Worm (Caenorhabditis elegans) whole organism, late embryonic: ENCODE measurements around the gene C14C11.1.

ENCODE experiments used
- C38D4.7 ChIP-seq: fragments of 200-800 bp; sonication (Bioruptor generic); optimal IDR thresholded peaks from 2 replicates; lab custom pipeline; 2018; ENCODE audit warnings: mild to moderate bottlenecking, missing genetic modification characterization, moderate library complexity, missing compliant biosample characterization
- F13H6.1 ChIP-seq: sonication (generic microtip); optimal IDR thresholded peaks from 2 replicates; lab custom pipeline; 2016; ENCODE audit warnings: missing genetic modification characterization, missing compliant biosample characterization
- K09A11.1 ChIP-seq: sonication (generic microtip); optimal IDR thresholded peaks from 2 replicates; lab custom pipeline; 2017; ENCODE audit warnings: antibody characterized with exemption, mild to moderate bottlenecking, missing genetic modification characterization, missing compliant biosample characterization; ENCODE audit not compliant: insufficient read depth
- T23F11.4 ChIP-seq: fragments of 200-800 bp; sonication (Bioruptor generic); optimal IDR thresholded peaks from 2 replicates; lab custom pipeline; 2018; ENCODE audit warnings: mild to moderate bottlenecking, missing genetic modification characterization, missing compliant biosample characterization
- Y22D7AL.16 ChIP-seq: sonication (generic microtip); optimal IDR thresholded peaks from 2 replicates; lab custom pipeline; 2016; ENCODE audit warnings: missing genetic modification characterization, missing compliant biosample characterization
- ceh-14 ChIP-seq: sonication (generic microtip); optimal IDR thresholded peaks from 2 replicates; lab custom pipeline; 2016; ENCODE audit warnings: missing genotype, missing genetic modification characterization, missing compliant biosample characterization
- ceh-19 ChIP-seq: fragments of 200-800 bp; sonication (Bioruptor generic); optimal IDR thresholded peaks from 2 replicates; lab custom pipeline; 2018; ENCODE audit warnings: mild to moderate bottlenecking, missing genetic modification characterization, missing compliant biosample characterization
- ceh-2 ChIP-seq: sonication (generic microtip); optimal IDR thresholded peaks from 2 replicates; lab custom pipeline; 2016; ENCODE audit warnings: missing genotype, missing genetic modification characterization, missing compliant biosample characterization
- ceh-24 ChIP-seq: sonication (generic microtip); optimal IDR thresholded peaks from 2 replicates; lab custom pipeline; 2016; ENCODE audit warnings: mild to moderate bottlenecking, missing genetic modification characterization, missing compliant biosample characterization
- ceh-31 ChIP-seq: sonication (generic microtip); optimal IDR thresholded peaks from 2 replicates; lab custom pipeline; 2016; ENCODE audit warnings: missing genetic modification characterization, missing compliant biosample characterization
- ceh-45 ChIP-seq: fragments of 200-800 bp; sonication (Bioruptor generic); IDR thresholded peaks from 2 replicates; pipeline ENCODE4 v1.3.6; 2022; ENCODE audit warnings: missing genetic modification reagents, missing genetic modification characterization, missing compliant biosample characterization
- ceh-48 ChIP-seq: sonication (generic microtip); optimal IDR thresholded peaks from 2 replicates; lab custom pipeline; 2016; ENCODE audit warnings: missing genetic modification characterization, inconsistent platforms, missing compliant biosample characterization
- ceh-6 ChIP-seq: fragments of 200-800 bp; sonication (Bioruptor generic); optimal IDR thresholded peaks from 2 replicates; lab custom pipeline; 2018; ENCODE audit warnings: mild to moderate bottlenecking, missing genetic modification characterization, missing compliant biosample characterization
- ceh-9 ChIP-seq: sonication (generic microtip); optimal IDR thresholded peaks from 2 replicates; lab custom pipeline; 2016; ENCODE audit warnings: mild to moderate bottlenecking, missing genetic modification characterization, inconsistent platforms, missing compliant biosample characterization
- dmd-4 ChIP-seq: sonication (generic microtip); optimal IDR thresholded peaks from 2 replicates; lab custom pipeline; 2016; ENCODE audit warnings: borderline replicate concordance, missing genetic modification characterization, missing compliant biosample characterization
- elt-2 ChIP-seq: sonication (generic microtip); optimal IDR thresholded peaks from 2 replicates; lab custom pipeline; 2016; ENCODE audit warnings: missing genetic modification reagents, missing genetic modification characterization, missing compliant biosample characterization
- elt-4 ChIP-seq: sonication (generic microtip); optimal IDR thresholded peaks from 2 replicates; lab custom pipeline; 2016; ENCODE audit warnings: missing genetic modification characterization, missing compliant biosample characterization
- ets-4 ChIP-seq: sonication (generic microtip); optimal IDR thresholded peaks from 2 replicates; lab custom pipeline; 2016; ENCODE audit warnings: missing genetic modification characterization, missing compliant biosample characterization
- eyg-1 ChIP-seq: sonication (generic microtip); optimal IDR thresholded peaks from 2 replicates; lab custom pipeline; 2016; ENCODE audit warnings: missing genotype, missing genetic modification characterization, missing compliant biosample characterization
- fax-1 ChIP-seq: sonication (generic microtip); optimal IDR thresholded peaks from 2 replicates; lab custom pipeline; 2016; ENCODE audit warnings: missing genotype, missing genetic modification characterization, missing compliant biosample characterization
- fkh-10 ChIP-seq: fragments of 150-350 bp; optimal IDR thresholded peaks from 2 replicates; lab custom pipeline; 2014; ENCODE audit warnings: missing biosample characterization, missing genetic modification reagents, missing genetic modification characterization
- fkh-6 ChIP-seq: sonication (generic microtip); optimal IDR thresholded peaks from 2 replicates; lab custom pipeline; 2016; ENCODE audit warnings: missing genetic modification characterization, missing compliant biosample characterization
- hlh-13 ChIP-seq: fragments of 200-800 bp; sonication (Bioruptor generic); optimal IDR thresholded peaks from 2 replicates; lab custom pipeline; 2018; ENCODE audit warnings: mild to moderate bottlenecking, missing genetic modification characterization, missing compliant biosample characterization
- hlh-30 ChIP-seq: sonication (generic microtip); optimal IDR thresholded peaks from 2 replicates; lab custom pipeline; 2017; ENCODE audit warnings: antibody characterized with exemption, missing genetic modification characterization, missing compliant biosample characterization; ENCODE audit not compliant: insufficient read depth
- lim-6 ChIP-seq: sonication (generic microtip); optimal IDR thresholded peaks from 2 replicates; lab custom pipeline; 2016; ENCODE audit warnings: missing genetic modification characterization, missing compliant biosample characterization
- lin-11 ChIP-seq: fragments of 200-800 bp; sonication (Bioruptor generic); optimal IDR thresholded peaks from 2 replicates; lab custom pipeline; 2018; ENCODE audit warnings: mild to moderate bottlenecking, missing genetic modification characterization, missing compliant biosample characterization
- mec-3 ChIP-seq: sonication (generic microtip); optimal IDR thresholded peaks from 2 replicates; lab custom pipeline; 2016; ENCODE audit warnings: borderline replicate concordance, missing genetic modification characterization, missing compliant biosample characterization
- nhr-11 ChIP-seq: fragments of 150-350 bp; optimal IDR thresholded peaks from 2 replicates; lab custom pipeline; 2014; ENCODE audit warnings: missing biosample characterization, missing genetic modification characterization
- nhr-232 ChIP-seq: sonication (generic microtip); optimal IDR thresholded peaks from 2 replicates; lab custom pipeline; 2016; ENCODE audit warnings: missing genetic modification characterization, missing compliant biosample characterization
- npax-4 ChIP-seq: sonication (generic microtip); optimal IDR thresholded peaks from 2 replicates; lab custom pipeline; 2016; ENCODE audit warnings: missing genetic modification characterization, missing compliant biosample characterization
- pag-3 ChIP-seq: sonication (generic microtip); optimal IDR thresholded peaks from 2 replicates; lab custom pipeline; 2016; ENCODE audit warnings: missing compliant biosample characterization, missing genetic modification characterization, borderline replicate concordance
- pat-9 ChIP-seq: fragments of 200-800 bp; sonication (Bioruptor generic); optimal IDR thresholded peaks from 2 replicates; lab custom pipeline; 2018; ENCODE audit warnings: mild to moderate bottlenecking, missing genetic modification characterization, moderate library complexity, missing compliant biosample characterization
- pax-1 ChIP-seq: fragments of 150-350 bp; optimal IDR thresholded peaks from 2 replicates; lab custom pipeline; 2014; ENCODE audit warnings: missing biosample characterization, missing genetic modification characterization
- pha-2 ChIP-seq: sonication (generic microtip); optimal IDR thresholded peaks from 2 replicates; lab custom pipeline; 2017; ENCODE audit warnings: mild to moderate bottlenecking, missing genetic modification characterization, missing compliant biosample characterization
- pha-4 ChIP-seq: fragments of 150-350 bp; optimal IDR thresholded peaks from 2 replicates; lab custom pipeline; 2018; ENCODE audit warnings: missing biosample characterization, missing genetic modification reagents, missing genetic modification characterization
- rnt-1 ChIP-seq: sonication (generic microtip); optimal IDR thresholded peaks from 2 replicates; lab custom pipeline; 2016; ENCODE audit warnings: missing genetic modification characterization, missing compliant biosample characterization
- sdc-2 ChIP-seq: sonication (generic microtip); optimal IDR thresholded peaks from 2 replicates; lab custom pipeline; 2016; ENCODE audit warnings: missing genotype, missing genetic modification characterization, missing compliant biosample characterization
- sox-4 ChIP-seq: sonication (generic microtip); optimal IDR thresholded peaks from 2 replicates; lab custom pipeline; 2017; ENCODE audit warnings: mild to moderate bottlenecking, missing genetic modification characterization, inconsistent platforms, missing compliant biosample characterization
- syd-9 ChIP-seq: sonication (generic microtip); optimal IDR thresholded peaks from 2 replicates; lab custom pipeline; 2016; ENCODE audit warnings: mild to moderate bottlenecking, missing genetic modification characterization, moderate library complexity, missing compliant biosample characterization
- tbx-2 ChIP-seq: sonication (generic microtip); optimal IDR thresholded peaks from 2 replicates; lab custom pipeline; 2016; ENCODE audit warnings: missing genetic modification characterization, missing compliant biosample characterization
- ttx-3 ChIP-seq: sonication (generic microtip); optimal IDR thresholded peaks from 2 replicates; lab custom pipeline; 2016; ENCODE audit warnings: missing genetic modification reagents, missing genetic modification characterization, missing compliant biosample characterization
- unc-42 ChIP-seq: sonication (generic microtip); optimal IDR thresholded peaks from 2 replicates; lab custom pipeline; 2016; ENCODE audit warnings: missing genotype, missing genetic modification characterization, missing compliant biosample characterization
- unc-55 ChIP-seq: sonication (generic microtip); optimal IDR thresholded peaks from 2 replicates; lab custom pipeline; 2017; ENCODE audit warnings: missing biosample characterization, missing genetic modification reagents, missing genetic modification characterization
- zip-5 ChIP-seq: sonication (generic microtip); optimal IDR thresholded peaks from 2 replicates; lab custom pipeline; 2016; ENCODE audit warnings: missing genetic modification characterization, missing compliant biosample characterization

Gene C14C11.1

DNA sequence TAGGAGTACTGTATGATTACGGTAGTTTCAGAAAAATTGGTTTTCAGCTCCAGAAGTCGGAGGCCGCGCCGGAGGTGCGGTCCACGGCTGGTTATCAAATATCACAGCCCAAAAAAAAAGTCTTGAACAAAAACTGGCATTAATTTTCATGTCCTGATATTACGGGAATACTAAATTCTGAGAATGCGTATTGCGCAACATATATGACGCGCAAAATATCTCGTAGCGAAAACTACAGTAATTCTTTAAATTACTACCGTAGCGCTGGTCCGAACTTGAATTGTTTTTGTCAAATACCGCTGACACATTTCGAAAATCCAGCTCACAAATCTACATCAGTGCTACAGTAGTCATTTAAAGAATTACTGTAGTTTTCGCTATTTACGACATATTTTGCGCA lies 5.6 kb downstream of the C14C11.1 start:
- no peak for TF ChIP-seq ets-4 (tag; lab: Kevin White, UChicago)
- TF ChIP-seq ceh-45, result no peak
- TF ChIP-seq sox-4, result no peak
- TF ChIP-seq pag-3 (tag; lab: Kevin White, UChicago), result no peak
- TF ChIP-seq, all 69 proteins: peak for 0

DNA sequence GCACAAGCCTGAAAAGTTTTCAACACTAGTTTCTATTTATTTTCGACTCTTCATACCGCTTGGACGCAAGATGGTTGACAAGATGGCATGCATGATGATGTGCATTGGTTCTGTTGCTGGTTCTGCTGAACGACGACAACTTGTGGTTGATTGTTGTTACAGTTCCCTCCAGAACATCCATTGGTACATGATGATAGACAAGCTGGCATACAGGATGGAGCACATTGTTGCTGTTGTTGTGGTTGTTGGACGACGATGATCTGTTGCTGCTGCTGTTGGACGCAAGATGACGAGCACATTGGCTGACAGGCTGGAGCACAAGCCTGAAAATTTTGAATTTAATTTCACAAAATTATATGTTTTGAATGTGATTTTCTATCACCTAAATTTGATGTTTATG lies 8.9 kb downstream of the C14C11.1 start:
- TF ChIP-seq ceh-6 (GFP tag; lab: Kevin White, UChicago) (no peak), ttx-3 (tag; lab: Kevin White, UChicago) (no peak), unc-42 (tag; lab: Kevin White, UChicago) (no peak), lim-6 (tag; lab: Kevin White, UChicago) (no peak), K09A11.1 (no peak), nhr-11 (tag; lab: Kevin White, UChicago) (no peak), syd-9 (tag; lab: Kevin White, UChicago) (no peak), dmd-4 (no peak), sox-4 (no peak), F13H6.1 (no peak), pax-1 (tag; lab: Kevin White, UChicago) (no peak), ceh-24 (tag; lab: Kevin White, UChicago) (no peak), nhr-232 (tag; lab: Kevin White, UChicago) (no peak), eyg-1 (tag; lab: Kevin White, UChicago) (no peak), fkh-10 (no peak), fkh-6 (no peak), ceh-14 (tag; lab: Kevin White, UChicago) (no peak), tbx-2 (tag; lab: Kevin White, UChicago) (no peak), unc-55 (no peak), lin-11 (tag; lab: Kevin White, UChicago) (no peak)

DNA sequence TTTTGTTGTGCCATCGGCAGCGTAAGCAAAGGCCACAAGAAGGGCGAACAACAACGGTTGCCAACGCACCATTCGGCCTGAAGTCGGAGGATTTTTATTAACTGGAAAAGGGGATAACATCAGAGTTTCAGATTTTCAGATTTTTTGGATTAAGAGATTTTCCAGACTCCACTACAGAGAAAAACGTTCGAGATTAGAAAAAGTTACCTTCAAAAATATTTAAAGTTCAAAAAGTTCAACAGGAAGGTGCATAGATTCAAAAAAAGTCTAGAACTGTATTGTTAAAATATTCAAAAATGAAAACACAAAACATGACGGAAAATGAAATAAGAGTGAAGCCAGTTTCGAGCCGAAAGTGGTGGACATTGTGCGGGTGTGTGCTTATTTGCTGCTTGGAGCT lies 12.6 kb downstream of the C14C11.1 start, which contains the start of gene pqn-13:
TSS of gene pqn-13 (minus strand) at position 101 of the 400 bp plus-strand sequence.
- TF ChIP-seq zip-5 (no peak), elt-4 (no peak), T23F11.4 (GFP tag; lab: Kevin White, UChicago) (no peak), nhr-232 (tag; lab: Kevin White, UChicago) (no peak), F13H6.1 (no peak), pag-3 (tag; lab: Kevin White, UChicago) (no peak), C38D4.7 (GFP tag; lab: Kevin White, UChicago) (no peak), fax-1 (tag; lab: Kevin White, UChicago) (no peak), ceh-24 (tag; lab: Kevin White, UChicago) (no peak), hlh-13 (GFP tag; lab: Kevin White, UChicago) (no peak), dmd-4 (no peak), ceh-14 (tag; lab: Kevin White, UChicago) (no peak), sox-4 (no peak), ceh-48 (tag; lab: Kevin White, UChicago) (no peak), eyg-1 (tag; lab: Kevin White, UChicago) (no peak)

DNA sequence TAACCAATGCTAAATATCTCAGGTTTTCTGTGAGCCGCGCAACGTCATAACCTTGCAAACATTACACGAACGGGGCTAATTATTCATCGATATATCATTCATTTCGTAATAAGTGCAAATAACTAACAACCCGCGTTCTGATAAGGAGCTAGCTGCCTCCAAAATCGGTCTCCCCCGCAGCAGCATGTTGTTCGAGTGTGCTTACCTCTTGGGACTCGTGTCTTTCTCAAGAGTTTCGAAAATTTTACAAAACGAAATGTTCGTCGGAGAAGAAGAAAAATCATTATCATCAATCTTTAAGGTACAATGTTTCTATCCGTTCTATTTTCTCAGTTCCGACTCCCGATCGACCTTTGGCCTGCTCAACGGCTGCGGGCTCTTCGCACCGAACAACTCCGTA lies 14.5 kb downstream of the C14C11.1 start:
- TF ChIP-seq pha-2 (tag; lab: Kevin White, UChicago) (peak; percentile 3), ceh-19 (GFP tag; lab: Kevin White, UChicago) (no peak), K09A11.1 (no peak), mec-3 (no peak), pat-9 (tag; lab: Kevin White, UChicago) (no peak), elt-2 (tag; lab: Kevin White, UChicago) (peak; percentile 4)

DNA sequence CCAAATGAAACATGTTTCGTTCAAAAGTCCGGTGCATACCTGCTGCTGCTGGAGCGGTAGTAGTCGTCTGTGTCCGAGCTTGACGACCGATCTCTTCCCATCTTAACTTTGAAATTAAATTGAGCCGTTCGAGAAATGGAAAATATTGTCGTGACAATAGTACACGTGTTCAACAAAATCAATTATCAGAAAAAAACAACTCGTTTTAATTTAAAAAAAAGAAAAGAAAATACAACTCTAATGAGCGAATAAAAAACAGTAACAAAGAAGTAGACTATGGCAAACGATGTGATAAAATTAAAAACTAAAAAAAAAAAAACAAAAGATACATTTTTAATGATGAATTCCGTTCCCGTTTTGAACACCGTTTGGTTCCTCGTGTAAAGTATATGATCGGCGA lies 19.1 kb downstream of the C14C11.1 start, which contains the start of gene prp-39:
TSS of gene prp-39 (minus strand) at position 101 of the 400 bp plus-strand sequence.
- no peak for TF ChIP-seq ceh-31
- no peak for TF ChIP-seq T23F11.4 (GFP tag; lab: Kevin White, UChicago)
- no peak for TF ChIP-seq rnt-1
- no peak for TF ChIP-seq sdc-2 (tag; lab: Kevin White, UChicago)
- TF ChIP-seq lim-6 (tag; lab: Kevin White, UChicago), result no peak
- TF ChIP-seq elt-2 (tag; lab: Kevin White, UChicago), result no peak
- TF ChIP-seq ceh-9 (tag; lab: Kevin White, UChicago), result no peak
- TF ChIP-seq ceh-45, result no peak
- no peak for TF ChIP-seq ceh-14 (tag; lab: Kevin White, UChicago)
- no peak for TF ChIP-seq nhr-11 (tag; lab: Kevin White, UChicago)
- TF ChIP-seq pha-4, result no peak
- no peak for TF ChIP-seq nhr-232 (tag; lab: Kevin White, UChicago)
- no peak for TF ChIP-seq Y22D7AL.16
- TF ChIP-seq syd-9 (tag; lab: Kevin White, UChicago), result no peak
- no peak for TF ChIP-seq hlh-30 (tag; lab: Kevin White, UChicago)
- TF ChIP-seq ceh-2 (tag; lab: Kevin White, UChicago), result no peak
- TF ChIP-seq npax-4 (tag; lab: Kevin White, UChicago), result no peak
